Worm (Caenorhabditis elegans) whole organism, L2 larva: Measurements from ENCODE around the gene ZC204.6.

Experiments used
- ceh-82 ChIP-seq: fragments of 150-350 bp; optimal IDR thresholded peaks from 2 replicates; lab custom pipeline; 2014; ENCODE audit warnings: missing biosample characterization, missing genetic modification characterization
- lsy-2 ChIP-seq, 2 experiments: fragments of 150-350 bp in 1 of 2; sonication (generic microtip) in 1 of 2; optimal IDR thresholded peaks; 2 replicates each; lab custom pipeline; 2014 to 2017; ENCODE audit warnings: missing biosample characterization in 2 of 2, missing genetic modification characterization in 2 of 2
- mbf-1 ChIP-seq: sonication (generic microtip); optimal IDR thresholded peaks from 2 replicates; lab custom pipeline; 2017; ENCODE audit warnings: missing biosample characterization, missing genetic modification characterization
- nhr-12 ChIP-seq: fragments of 150-350 bp; optimal IDR thresholded peaks from 2 replicates; lab custom pipeline; 2014; ENCODE audit warnings: missing biosample characterization, missing genetic modification characterization
- nhr-21 ChIP-seq: fragments of 150-350 bp; optimal IDR thresholded peaks from 2 replicates; lab custom pipeline; 2014; ENCODE audit warnings: missing biosample characterization, missing genetic modification characterization
- nhr-25 ChIP-seq: fragments of 150-350 bp; sonication (generic microtip); optimal IDR thresholded peaks from 3 replicates; lab custom pipeline; 2014; ENCODE audit warnings: missing biosample characterization, missing genetic modification characterization
- zag-1 ChIP-seq: fragments of 150-350 bp; optimal IDR thresholded peaks from 2 replicates; lab custom pipeline; 2014; ENCODE audit warnings: missing biosample characterization, missing genetic modification characterization

DNA sequence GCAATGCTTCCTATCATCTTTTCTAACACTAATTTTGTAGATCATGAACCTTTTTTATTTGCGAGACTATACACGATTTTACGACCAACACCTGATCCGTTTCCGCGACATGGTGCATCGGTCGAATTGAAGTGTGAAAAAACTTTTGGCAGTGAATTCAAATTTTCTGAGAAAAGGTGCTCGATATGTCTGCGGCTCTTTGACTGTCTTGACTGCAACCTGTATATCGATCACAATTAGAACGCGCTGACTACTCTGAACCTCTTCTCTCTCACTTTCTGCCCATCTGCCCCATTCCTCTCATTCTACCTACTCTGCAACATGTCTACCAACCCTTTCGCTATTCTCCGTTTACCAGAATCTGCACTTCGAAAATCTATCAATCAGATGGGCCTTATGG, 37.6 kb upstream of the ZC204.6 start, which contains the start of gene fbxb-26:
- TF ChIP-seq zag-1 (tag; lab: Kevin White, UChicago): no peak
- TF ChIP-seq nhr-12 (tag; lab: Kevin White, UChicago): no peak
- TF ChIP-seq nhr-25 (tag; lab: Kevin White, UChicago): no peak
- no peak for TF ChIP-seq lsy-2 (tag; optimal IDR thresholded peaks at IDR 0.05; lab: Kevin White, UChicago)
- no peak for TF ChIP-seq mbf-1 (tag; lab: Kevin White, UChicago)
- no peak for TF ChIP-seq nhr-21 (tag; lab: Kevin White, UChicago)
- no peak for TF ChIP-seq ceh-82 (tag; lab: Kevin White, UChicago)
